Fruit fly (Drosophila melanogaster): ENCODE measurements around the gene Sarm.
A peak's percentile ranks its signal among the peaks of the same experiment; 100 is the strongest.

Sarm gene

DNA sequence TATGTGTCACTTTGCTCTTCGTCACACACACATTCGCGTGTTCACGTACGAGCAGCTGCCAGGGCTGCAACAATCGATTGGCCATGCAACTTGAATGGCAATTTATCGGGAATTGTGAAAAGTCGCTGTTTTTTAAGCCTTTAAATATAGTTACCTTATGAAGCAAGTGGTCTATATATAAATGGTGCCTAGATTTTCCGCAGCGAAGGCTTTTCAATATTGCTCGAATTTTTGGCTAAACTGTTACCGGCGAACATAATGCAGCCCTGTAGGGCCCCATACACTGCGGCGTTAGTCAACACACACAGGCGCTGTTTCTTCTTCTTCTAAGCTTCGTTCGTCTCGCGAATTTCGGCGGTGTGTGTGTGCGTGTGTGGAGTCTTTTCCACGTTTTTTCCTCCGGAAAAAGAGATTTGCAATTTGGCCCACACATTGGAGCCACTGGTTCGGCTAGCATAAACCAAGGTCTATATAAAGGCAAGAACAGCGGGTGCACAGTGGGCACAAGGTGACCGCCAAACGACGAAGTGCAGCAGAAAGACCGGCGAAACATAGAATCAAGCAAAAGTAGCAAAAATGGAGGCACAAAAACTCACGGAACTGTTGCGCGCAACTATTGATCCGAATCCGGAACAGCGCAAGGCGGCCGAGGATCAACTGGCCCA lies 52.3 kb downstream of the Sarm start, which contains the start of the genes Arp3 and msk (continued):
- TF ChIP-seq Gsc (GFP tag; IDR thresholded peaks at IDR 0.05) (no peak), row (GFP tag; IDR thresholded peaks at IDR 0.05) (peak; percentile 87), ssp (GFP tag; IDR thresholded peaks at IDR 0.05) (peak; percentile 71), CG11085 (GFP tag; IDR thresholded peaks at IDR 0.05) (peak; percentile 76), CTCF (GFP tag; optimal IDR thresholded peaks at IDR 0.05) (peak; percentile 32), CG30020 (tag; optimal IDR thresholded peaks at IDR 0.05) (peak; percentile 67), Bgb (GFP tag; IDR thresholded peaks at IDR 0.05; ENCODE audit: partially characterized antibody) (peak; percentile 51), ro (GFP tag; IDR thresholded peaks at IDR 0.05) (peak; percentile 28; the same call in 1 of the 2 replicates), shn (GFP tag; optimal IDR thresholded peaks at IDR 0.05) (peak; percentile 94), Bteb2 (GFP tag; optimal IDR thresholded peaks at IDR 0.05) (peak; percentile 89), CG8089 (GFP tag; optimal IDR thresholded peaks at IDR 0.05) (peak; percentile 79), fru (optimal IDR thresholded peaks at IDR 0.05) (no peak), CG12104 (GFP tag; optimal IDR thresholded peaks at IDR 0.05) (peak; percentile 64), kay (GFP tag; optimal IDR thresholded peaks at IDR 0.05) (peak; percentile 98), dmrt11E (tag; optimal IDR thresholded peaks at IDR 0.05) (peak; percentile 63), CG7786 (GFP tag; optimal IDR thresholded peaks at IDR 0.05) (peak; percentile 91), pzg (GFP tag; optimal IDR thresholded peaks at IDR 0.05) (peak; percentile 96), CG4854 (GFP tag; optimal IDR thresholded peaks at IDR 0.05) (peak; percentile 75), CG18619 (GFP tag; optimal IDR thresholded peaks at IDR 0.05) (peak; percentile 72), Fer2 (tag; optimal IDR thresholded peaks at IDR 0.05) (peak; percentile 76), Vsx1 (GFP tag; optimal IDR thresholded peaks at IDR 0.05) (no peak), CG3065 (GFP tag; optimal IDR thresholded peaks at IDR 0.05) (peak; percentile 77), CG13624 (GFP tag; optimal IDR thresholded peaks at IDR 0.05) (peak; percentile 94), CG1529 (GFP tag; optimal IDR thresholded peaks at IDR 0.05) (no peak), CG18599 (GFP tag; optimal IDR thresholded peaks at IDR 0.05) (no peak), CG42726 (GFP tag; IDR thresholded peaks at IDR 0.05; ENCODE audit: partially characterized antibody) (no peak), slbo (GFP tag; IDR thresholded peaks at IDR 0.05) (peak; percentile 88), CG10979 (tag; optimal IDR thresholded peaks at IDR 0.05) (peak; percentile 68), Hr39 (optimal IDR thresholded peaks at IDR 0.05) (no peak), CG7556 (GFP tag; optimal IDR thresholded peaks at IDR 0.05) (peak; percentile 55), CG9215 (GFP tag; IDR thresholded peaks at IDR 0.05) (peak; percentile 83), sens (GFP tag) (peak; percentile 97), CG4730 (GFP tag; IDR thresholded peaks at IDR 0.05) (0 out of 2 replicates have a peak, but pooled peaks have one; percentile 37), CG11723 (GFP tag; optimal IDR thresholded peaks at IDR 0.05) (peak; percentile 64), CG9609 (GFP tag; optimal IDR thresholded peaks at IDR 0.05) (peak; percentile 88), sisA (GFP tag; IDR thresholded peaks at IDR 0.05) (peak; percentile 84), Hsf (GFP tag; optimal IDR thresholded peaks at IDR 0.05) (peak; percentile 86), CG12299 (tag; optimal IDR thresholded peaks at IDR 0.05) (peak; percentile 44), Lim3 (GFP tag; IDR thresholded peaks at IDR 0.05) (no peak; the same call in 1 of the 2 replicates), CG17802 (tag; optimal IDR thresholded peaks at IDR 0.05) (peak; percentile 49), chinmo (GFP tag; IDR thresholded peaks at IDR 0.05; ENCODE audit: partially characterized antibody) (no peak), Deaf1 (tag; optimal IDR thresholded peaks at IDR 0.05) (peak; percentile 83), CG17186 (GFP tag; optimal IDR thresholded peaks at IDR 0.05) (peak; percentile 84), Spps (tag; optimal IDR thresholded peaks at IDR 0.05) (no peak), Mes4 (GFP tag; optimal IDR thresholded peaks at IDR 0.05) (peak; percentile 76), CG8478 (optimal IDR thresholded peaks at IDR 0.05) (peak; percentile 60), CG4328 (GFP tag; optimal IDR thresholded peaks at IDR 0.05) (peak; percentile 83), gsb-n (tag; optimal IDR thresholded peaks at IDR 0.05) (no peak), h (optimal IDR thresholded peaks at IDR 0.05) (no peak), rib (GFP tag; IDR thresholded peaks at IDR 0.05) (peak; percentile 94), H2.0 (GFP tag; IDR thresholded peaks at IDR 0.05) (peak; percentile 69), NK7.1 (GFP tag; optimal IDR thresholded peaks at IDR 0.05) (peak; percentile 69), ab (GFP tag; optimal IDR thresholded peaks at IDR 0.05) (peak; percentile 61)

Measured in whole organism, embryonic.